Worm (Caenorhabditis elegans): ENCODE results near the gene Y25C1A.7.

The Y25C1A.7 gene

ce11 chrII:3023381-3023935 lies 47.4 kb downstream of the Y25C1A.7 start, which contains the start of gene clec-2:
clec-2 (minus strand) TSS chrII:3023431.
- no peak for TF ChIP-seq nfya-1 (tag; optimal IDR thresholded peaks at IDR 0.05)
- TF ChIP-seq elt-2 (tag; optimal IDR thresholded peaks at IDR 0.05): no peak
- no peak for TF ChIP-seq K09A11.1 (tag; optimal IDR thresholded peaks at IDR 0.05; ENCODE audit: insufficient read depth)
- TF ChIP-seq pag-3 (tag; optimal IDR thresholded peaks at IDR 0.05; ENCODE audit: borderline replicate concordance): no peak
- TF ChIP-seq pros-1 (tag; optimal IDR thresholded peaks at IDR 0.05): no peak
- TF ChIP-seq sdc-2 (tag; optimal IDR thresholded peaks at IDR 0.05): no peak
- no peak for TF ChIP-seq unc-55 (GFP tag; optimal IDR thresholded peaks at IDR 0.05)
- no peak for TF ChIP-seq elt-4 (tag; optimal IDR thresholded peaks at IDR 0.05)
- no peak for TF ChIP-seq ceh-2 (tag; optimal IDR thresholded peaks at IDR 0.05)
- TF ChIP-seq fkh-6 (tag; optimal IDR thresholded peaks at IDR 0.05): no peak
- no peak for TF ChIP-seq sox-4 (tag; optimal IDR thresholded peaks at IDR 0.05)
- TF ChIP-seq ceh-24 (tag; optimal IDR thresholded peaks at IDR 0.05): no peak
- no peak for TF ChIP-seq zip-5 (tag; optimal IDR thresholded peaks at IDR 0.05)
- TF ChIP-seq ceh-31 (tag; optimal IDR thresholded peaks at IDR 0.05): no peak
- no peak for TF ChIP-seq pax-1 (tag; optimal IDR thresholded peaks at IDR 0.05)

ce11 chrII:3020899-3021298 lies 50.0 kb downstream of the Y25C1A.7 start:
- TF ChIP-seq zip-5 (tag; optimal IDR thresholded peaks at IDR 0.05) (no peak), ets-4 (tag; optimal IDR thresholded peaks at IDR 0.05) (no peak), sdc-2 (tag; optimal IDR thresholded peaks at IDR 0.05) (no peak), hlh-6 (tag; optimal IDR thresholded peaks at IDR 0.05) (no peak), unc-3 (GFP tag; conservative IDR thresholded peaks at IDR 0.05) (no peak), unc-3 (tag; optimal IDR thresholded peaks at IDR 0.05) (no peak)

DNA sequence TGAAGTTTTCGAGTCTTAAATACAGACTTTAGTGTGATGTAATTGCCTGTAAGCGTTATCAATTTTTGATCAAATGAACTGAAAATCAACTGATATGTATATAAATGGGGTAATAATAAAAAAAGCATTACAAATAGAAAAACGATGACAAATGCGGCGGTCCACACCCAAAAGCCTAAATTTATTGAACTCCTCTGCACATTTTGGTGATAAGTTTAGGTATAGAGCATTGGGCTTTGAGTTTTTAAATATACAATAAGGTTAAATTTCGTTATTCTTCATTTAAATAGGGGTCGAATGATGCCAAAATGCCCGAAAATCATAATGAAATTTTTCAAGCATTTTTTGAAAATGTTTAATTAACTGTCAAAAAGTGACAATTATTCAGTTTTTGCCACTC lies 51.1 kb downstream of the Y25C1A.7 start, which contains the start of gene clec-3:
Gene clec-3, minus strand, starts transcription at position 101 of the 400 bp plus-strand sequence.
- TF ChIP-seq hlh-15 (tag; optimal IDR thresholded peaks at IDR 0.05) (no peak), gmeb-2 (tag; optimal IDR thresholded peaks at IDR 0.05) (no peak), ceh-18 (tag; optimal IDR thresholded peaks at IDR 0.05) (no peak), odd-2 (tag; optimal IDR thresholded peaks at IDR 0.05) (no peak), ama-1 (optimal IDR thresholded peaks at IDR 0.05) (no peak), sox-2 (GFP tag; IDR thresholded peaks at IDR 0.05) (no peak), unc-86 (tag; optimal IDR thresholded peaks at IDR 0.05) (no peak), pax-1 (tag; optimal IDR thresholded peaks at IDR 0.05) (no peak), sox-4 (tag; optimal IDR thresholded peaks at IDR 0.05) (no peak), hlh-8 (tag; optimal IDR thresholded peaks at IDR 0.05) (no peak), ceh-22 (tag; optimal IDR thresholded peaks at IDR 0.05) (no peak), dmd-4 (tag; optimal IDR thresholded peaks at IDR 0.05; ENCODE audit: borderline replicate concordance) (no peak), ceh-2 (tag; optimal IDR thresholded peaks at IDR 0.05) (no peak), pag-3 (tag; optimal IDR thresholded peaks at IDR 0.05; ENCODE audit: borderline replicate concordance) (no peak)

ce11 chrII:3014196-3014849 lies 56.5 kb downstream of the Y25C1A.7 start, which contains the start of gene C41H7.2:
C41H7.2 (plus strand) TSS chrII:3014817.
- TF ChIP-seq elt-2 (tag; optimal IDR thresholded peaks at IDR 0.05) (peak; percentile 90), ttx-3 (tag; optimal IDR thresholded peaks at IDR 0.05) (no peak), nfya-1 (tag; optimal IDR thresholded peaks at IDR 0.05) (peak; percentile 86)
